Worm (Caenorhabditis elegans) whole organism, midembryonic: ENCODE measurements around the gene sma-6.

ENCODE experiments used
- T22C8.4 ChIP-seq: fragments of 200-800 bp; sonication (Bioruptor generic); IDR thresholded peaks from 2 replicates; pipeline ENCODE4 v1.3.6; 2022; ENCODE audit warnings: missing genetic modification characterization, missing compliant biosample characterization
- cog-1 ChIP-seq: sonication (generic microtip); optimal IDR thresholded peaks from 2 replicates; lab custom pipeline; 2016; ENCODE audit warnings: missing genetic modification characterization, missing compliant biosample characterization
- flt-1 ChIP-seq: fragments of 200-800 bp; sonication (Bioruptor generic); IDR thresholded peaks from 2 replicates; pipeline ENCODE4 v1.3.6; 2022; ENCODE audit warnings: missing genetic modification characterization, missing compliant biosample characterization
- klf-2 ChIP-seq: fragments of 200-800 bp; sonication (Bioruptor generic); conservative IDR thresholded peaks from 2 replicates; pipeline ENCODE4 v1.3.6; 2022; ENCODE audit warnings: missing genetic modification reagents, missing genetic modification characterization, missing compliant biosample characterization
- med-1 ChIP-seq: sonication (generic microtip); optimal IDR thresholded peaks from 2 replicates; lab custom pipeline; 2017; ENCODE audit warnings: missing genetic modification characterization, mild to moderate bottlenecking, missing compliant biosample characterization, antibody characterized with exemption, missing genetic modification reagents; ENCODE audit not compliant: insufficient read depth
- ref-1 ChIP-seq: fragments of 200-800 bp; sonication (Bioruptor generic); conservative IDR thresholded peaks from 2 replicates; pipeline ENCODE4 v1.3.6; 2022; ENCODE audit warnings: missing genetic modification reagents, missing genetic modification characterization, missing compliant biosample characterization

DNA sequence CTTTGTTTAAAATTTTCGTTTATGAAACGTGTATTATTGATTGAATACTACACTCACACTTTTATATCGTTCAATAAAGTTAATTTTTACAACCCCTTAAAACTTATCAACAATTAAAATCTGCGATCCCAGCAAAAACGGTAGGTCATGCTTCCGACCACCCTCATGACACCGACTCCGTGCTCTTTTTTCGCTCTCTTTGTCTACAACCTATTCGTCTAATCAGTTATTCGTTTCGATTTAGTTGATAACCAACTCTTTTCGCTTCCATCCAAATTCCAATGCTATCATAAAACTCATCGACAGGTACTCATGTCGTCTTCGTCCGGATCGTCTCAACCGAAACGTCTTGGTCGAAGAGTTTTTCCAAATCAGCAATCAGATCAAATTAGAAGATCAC is 41.2 kb upstream of the sma-6 start, which contains the start of gene F13H8.1:
- TF ChIP-seq T22C8.4 (GFP tag; lab: Robert Waterston, UW) (no peak), ref-1 (GFP tag; lab: Robert Waterston, UW) (no peak), flt-1 (GFP tag; lab: Robert Waterston, UW) (no peak), klf-2 (GFP tag; lab: Robert Waterston, UW) (no peak), cog-1 (tag; lab: Kevin White, UChicago) (no peak), med-1 (GFP tag; lab: Kevin White, UChicago) (no peak)
